Fruit fly (Drosophila melanogaster) whole organism, adult: ENCODE measurements around the gene CG8507.

Experiments used
- CG12768 ChIP-seq: fragments of 200-800 bp; sonication (Bioruptor generic); optimal IDR thresholded peaks from 2 replicates; lab custom pipeline; 2017; ENCODE audit warnings: missing biosample characterization, missing genetic modification characterization, mild to moderate bottlenecking, moderate library complexity, missing genetic modification reagents
- CG14711 ChIP-seq: fragments of 200-800 bp; sonication (Bioruptor generic); optimal IDR thresholded peaks from 2 replicates; lab custom pipeline; 2018; ENCODE audit warnings: missing biosample characterization, mild to moderate bottlenecking, missing genetic modification characterization, moderate library complexity
- CG33017 ChIP-seq: fragments of 200-800 bp; sonication (Bioruptor generic); optimal IDR thresholded peaks from 2 replicates; lab custom pipeline; 2018; ENCODE audit warnings: missing biosample characterization, mild to moderate bottlenecking, missing genetic modification characterization, moderate library complexity
- CG5204 ChIP-seq: fragments of 200-800 bp; sonication (Bioruptor generic); optimal IDR thresholded peaks from 2 replicates; lab custom pipeline; 2016; ENCODE audit warnings: missing biosample characterization, missing genetic modification characterization
- CG7045 ChIP-seq: fragments of 200-800 bp; sonication (Bioruptor generic); optimal IDR thresholded peaks from 2 replicates; lab custom pipeline; 2017; ENCODE audit warnings: missing biosample characterization, mild to moderate bottlenecking, missing genetic modification characterization
- Crg-1 ChIP-seq: fragments of 200-800 bp; sonication (Bioruptor generic); optimal IDR thresholded peaks from 2 replicates; lab custom pipeline; 2016; ENCODE audit warnings: missing biosample characterization, missing genetic modification characterization
- kay ChIP-seq: fragments of 200-800 bp; sonication (Bioruptor generic); peaks from one replicate; lab custom pipeline; 2016; ENCODE audit warnings: missing biosample characterization, missing genetic modification characterization, borderline replicate concordance
- ovo ChIP-seq: fragments of 200-800 bp; sonication (Bioruptor generic); optimal IDR thresholded peaks from 2 replicates; lab custom pipeline; 2016; ENCODE audit warnings: missing biosample characterization, missing genetic modification characterization
- pad ChIP-seq: fragments of 200-800 bp; sonication (Bioruptor generic); optimal IDR thresholded peaks from 3 replicates; lab custom pipeline; 2017; ENCODE audit warnings: missing biosample characterization, missing genetic modification characterization, mild to moderate bottlenecking, moderate library complexity, missing genetic modification reagents

The CG8507 gene

DNA sequence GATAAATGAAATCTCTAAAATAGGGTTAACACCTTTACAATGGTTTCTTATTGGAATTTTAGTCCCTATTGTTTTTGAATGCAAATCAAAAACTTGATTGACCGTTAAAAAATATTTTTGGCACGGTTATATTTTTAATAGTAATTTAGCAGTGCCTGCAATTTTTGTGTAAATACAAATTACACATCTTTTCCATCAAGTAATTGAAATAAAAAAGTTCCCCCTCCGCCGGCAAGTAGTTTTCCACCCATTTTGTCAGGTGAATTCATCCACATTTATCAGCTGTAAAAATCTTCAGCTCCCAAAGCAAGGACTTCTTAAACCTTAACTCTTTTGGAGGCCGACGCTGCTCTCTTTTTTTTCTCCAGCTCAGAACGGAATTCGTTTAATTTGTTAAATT lies 32.4 kb downstream of the CG8507 start, which contains the start of gene CG34302:
Gene CG34302, minus strand, starts transcription at position 101 of the 400 bp plus-strand sequence.
- TF ChIP-seq CG12768, result no peak
- TF ChIP-seq CG14711 (tag; lab: Kevin White, UChicago), result no peak
- TF ChIP-seq CG33017 (tag; lab: Kevin White, UChicago), result no peak
- no peak for TF ChIP-seq ovo
- TF ChIP-seq CG7045 (GFP tag; lab: Kevin White, UChicago), result no peak
- no peak for TF ChIP-seq pad (GFP tag; lab: Kevin White, UChicago)
- no peak for TF ChIP-seq Crg-1 (GFP tag; lab: Kevin White, UChicago)
- no peak for TF ChIP-seq kay (GFP tag; lab: Kevin White, UChicago)
- TF ChIP-seq CG5204 (GFP tag; lab: Kevin White, UChicago), result no peak
